Worm (Caenorhabditis elegans): ENCODE measurements around the gene asm-2.

asm-2 gene

ce11 chrX:11299642-11300307, 24.3 kb downstream of the asm-2 start, which contains the start of the genes snrp-40.1 and F08G12.3 (continued):
- no peak for TF ChIP-seq alr-1 (tag; optimal IDR thresholded peaks at IDR 0.05)

- TF ChIP-seq lin-39 (tag; optimal IDR thresholded peaks at IDR 0.05) (no peak), unc-55 (GFP tag; optimal IDR thresholded peaks at IDR 0.05) (no peak), mab-5 (tag; optimal IDR thresholded peaks at IDR 0.05) (no peak), sma-9 (GFP tag; optimal IDR thresholded peaks at IDR 0.05) (no peak), sma-9 (tag; optimal IDR thresholded peaks at IDR 0.05) (no peak), crh-2 (tag; optimal IDR thresholded peaks at IDR 0.05) (no peak), ceh-82 (tag; optimal IDR thresholded peaks at IDR 0.05) (no peak), lin-13 (GFP tag; optimal IDR thresholded peaks at IDR 0.05) (no peak), nhr-21 (tag; optimal IDR thresholded peaks at IDR 0.05) (no peak), elt-1 (tag; optimal IDR thresholded peaks at IDR 0.05) (no peak), nhr-77 (tag; optimal IDR thresholded peaks at IDR 0.05) (no peak), unc-39 (tag; optimal IDR thresholded peaks at IDR 0.05) (no peak), blmp-1 (tag; optimal IDR thresholded peaks at IDR 0.05; ENCODE audit: insufficient read depth) (no peak), ceh-16 (tag; optimal IDR thresholded peaks at IDR 0.05) (no peak)
These were observed 27.2 kb downstream of the asm-2 start, which contains the start of gene inx-2 for ce11 chrX:11296683-11297365. inx-2 (minus strand) TSS chrX:11296733.

- no peak for TF ChIP-seq lin-11 (tag; optimal IDR thresholded peaks at IDR 0.05)
- no peak for TF ChIP-seq lin-13 (GFP tag; optimal IDR thresholded peaks at IDR 0.05)
- no peak for TF ChIP-seq crh-2 (tag; optimal IDR thresholded peaks at IDR 0.05)
- no peak for TF ChIP-seq ceh-16 (tag; optimal IDR thresholded peaks at IDR 0.05)
- no peak for TF ChIP-seq snpc-4 (tag; optimal IDR thresholded peaks at IDR 0.05)
- TF ChIP-seq nhr-237 (tag; optimal IDR thresholded peaks at IDR 0.05): no peak
- no peak for TF ChIP-seq Y55F3AM.14 (GFP tag; optimal IDR thresholded peaks at IDR 0.05)
- TF ChIP-seq mdl-1 (tag; optimal IDR thresholded peaks at IDR 0.05): no peak
- TF ChIP-seq nhr-23 (tag; optimal IDR thresholded peaks at IDR 0.05): no peak
- TF ChIP-seq elt-3 (tag; optimal IDR thresholded peaks at IDR 0.05): no peak
- TF ChIP-seq ZK546.5 (tag; optimal IDR thresholded peaks at IDR 0.05): no peak
- no peak for TF ChIP-seq egl-27 (tag; optimal IDR thresholded peaks at IDR 0.05)
- no peak for TF ChIP-seq nhr-25 (tag; optimal IDR thresholded peaks at IDR 0.05)
- TF ChIP-seq C34F6.9 (tag; optimal IDR thresholded peaks at IDR 0.05): no peak
- TF ChIP-seq unc-39 (tag; optimal IDR thresholded peaks at IDR 0.05): no peak
- TF ChIP-seq mab-5 (tag; optimal IDR thresholded peaks at IDR 0.05): no peak
These were observed 33.5 kb downstream of the asm-2 start for ce11 chrX:11290528-11290927.

- no peak for TF ChIP-seq mdl-1 (tag; optimal IDR thresholded peaks at IDR 0.05)
- no peak for TF ChIP-seq gmeb-1 (tag; optimal IDR thresholded peaks at IDR 0.05)
- no peak for TF ChIP-seq elt-1 (tag; optimal IDR thresholded peaks at IDR 0.05)
- no peak for TF ChIP-seq blmp-1 (tag; optimal IDR thresholded peaks at IDR 0.05; ENCODE audit: insufficient read depth)
- no peak for TF ChIP-seq C34F6.9 (tag; optimal IDR thresholded peaks at IDR 0.05)
- peak; percentile 19 for TF ChIP-seq sma-9 (GFP tag; optimal IDR thresholded peaks at IDR 0.05)
- no peak for TF ChIP-seq sma-9 (tag; optimal IDR thresholded peaks at IDR 0.05)
- TF ChIP-seq skn-1 (tag; optimal IDR thresholded peaks at IDR 0.05): peak; percentile 16
- TF ChIP-seq dmd-4 (tag; optimal IDR thresholded peaks at IDR 0.05): no peak
- peak; percentile 87 for TF ChIP-seq fos-1 (tag; optimal IDR thresholded peaks at IDR 0.05)
- TF ChIP-seq nhr-77 (tag; optimal IDR thresholded peaks at IDR 0.05): no peak
- TF ChIP-seq alr-1 (tag; optimal IDR thresholded peaks at IDR 0.05): no peak
These were observed 34.1 kb downstream of the asm-2 start for ce11 chrX:11289925-11290324.

ce11 chrX:11287617-11288016, 36.4 kb downstream of the asm-2 start, which contains the start of gene F38B2.4:
F38B2.4 (minus strand) TSS chrX:11287717.
- TF ChIP-seq elt-1 (tag; optimal IDR thresholded peaks at IDR 0.05) (no peak), dmd-4 (tag; optimal IDR thresholded peaks at IDR 0.05) (no peak), ztf-4 (tag; optimal IDR thresholded peaks at IDR 0.05) (no peak), nhr-23 (tag; optimal IDR thresholded peaks at IDR 0.05) (no peak), unc-55 (GFP tag; optimal IDR thresholded peaks at IDR 0.05) (no peak), zag-1 (tag; optimal IDR thresholded peaks at IDR 0.05) (no peak), C34F6.9 (tag; optimal IDR thresholded peaks at IDR 0.05) (no peak), ztf-11 (tag; optimal IDR thresholded peaks at IDR 0.05) (no peak), lin-13 (GFP tag; optimal IDR thresholded peaks at IDR 0.05) (no peak)
